Fruit fly (Drosophila melanogaster): ENCODE results near the gene mRpL1.

dm6 chr3R:8349106-8349448 is 47.8 kb downstream of the mRpL1 start:
- TF ChIP-seq Crg-1 (GFP tag; optimal IDR thresholded peaks at IDR 0.05) (no peak), CG7101 (tag; optimal IDR thresholded peaks at IDR 0.05) (no peak), CG1620 (GFP tag; optimal IDR thresholded peaks at IDR 0.05) (no peak), CG12768 (GFP tag; optimal IDR thresholded peaks at IDR 0.05) (no peak), CG14711 (tag; optimal IDR thresholded peaks at IDR 0.05) (no peak), tj (GFP tag; optimal IDR thresholded peaks at IDR 0.05) (no peak), pad (GFP tag; optimal IDR thresholded peaks at IDR 0.05) (no peak), CG33017 (tag; optimal IDR thresholded peaks at IDR 0.05) (no peak), CG5204 (GFP tag; optimal IDR thresholded peaks at IDR 0.05) (no peak), bab1 (GFP tag; optimal IDR thresholded peaks at IDR 0.05) (no peak), cic (GFP tag; optimal IDR thresholded peaks at IDR 0.05) (no peak)

Measured in whole organism, adult.